Fruit fly (Drosophila melanogaster) whole organism, embryonic: Measurements from ENCODE around the gene UBL3.
A peak's percentile ranks its signal among the peaks of the same experiment; 100 is the strongest.

Source experiments
- ATbp ChIP-seq: fragments of 200-800 bp; sonication (Bioruptor generic); optimal IDR thresholded peaks from 2 replicates; lab custom pipeline; 2017; ENCODE audit warnings: missing biosample characterization, mild to moderate bottlenecking, missing genetic modification characterization, missing genetic modification reagents
- Atf3 ChIP-seq: fragments of 200-800 bp; sonication (Bioruptor generic); optimal IDR thresholded peaks from 3 replicates; lab custom pipeline; 2016; ENCODE audit warnings: missing biosample characterization, missing genetic modification characterization
- CG1024 ChIP-seq: fragments of 200-800 bp; sonication (Bioruptor generic); IDR thresholded peaks from 2 replicates; pipeline ENCODE4 v1.3.6; 2022; ENCODE audit warnings: missing biosample characterization, missing genetic modification characterization
- CG11723 ChIP-seq: fragments of 200-800 bp; sonication (Bioruptor generic); optimal IDR thresholded peaks from 2 replicates; lab custom pipeline; 2017; ENCODE audit warnings: missing biosample characterization, mild to moderate bottlenecking, missing genetic modification characterization
- CG12104 ChIP-seq: fragments of 200-800 bp; sonication (Bioruptor generic); optimal IDR thresholded peaks from 3 replicates; lab custom pipeline; 2016; ENCODE audit warnings: missing biosample characterization, missing genetic modification characterization
- CG1233 ChIP-seq: fragments of 200-800 bp; sonication (Bioruptor generic); optimal IDR thresholded peaks from 4 replicates; lab custom pipeline; 2018; ENCODE audit warnings: missing biosample characterization, mild to moderate bottlenecking, missing genetic modification characterization
- CG13296 ChIP-seq: fragments of 200-800 bp; sonication (Bioruptor generic); optimal IDR thresholded peaks from 3 replicates; lab custom pipeline; 2018; ENCODE audit warnings: missing biosample characterization, mild to moderate bottlenecking, missing genetic modification characterization
- CG14441 ChIP-seq: fragments of 200-800 bp; sonication (Bioruptor generic); IDR thresholded peaks from 2 replicates; pipeline ENCODE4 v1.3.6; 2022; ENCODE audit warnings: missing biosample characterization, missing genetic modification characterization
- CG1647 ChIP-seq: fragments of 200-800 bp; sonication (Bioruptor generic); optimal IDR thresholded peaks from 3 replicates; lab custom pipeline; 2016; ENCODE audit warnings: missing biosample characterization, missing genetic modification characterization
- CG17359 ChIP-seq: fragments of 200-800 bp; sonication (Bioruptor generic); optimal IDR thresholded peaks from 3 replicates; lab custom pipeline; 2018; ENCODE audit warnings: missing biosample characterization, mild to moderate bottlenecking, missing genetic modification characterization, moderate library complexity
- CG17568 ChIP-seq: fragments of 200-800 bp; sonication (Bioruptor generic); optimal IDR thresholded peaks from 2 replicates; lab custom pipeline; 2018; ENCODE audit warnings: missing biosample characterization, mild to moderate bottlenecking, missing genetic modification characterization, moderate library complexity
- CG2129 ChIP-seq: fragments of 200-800 bp; sonication (Bioruptor generic); IDR thresholded peaks from 2 replicates; pipeline ENCODE4 v1.3.6; 2022; ENCODE audit warnings: missing biosample characterization, missing genetic modification characterization; ENCODE audit not compliant: partially characterized antibody
- CG2678 ChIP-seq: fragments of 200-800 bp; sonication (Bioruptor generic); optimal IDR thresholded peaks from 3 replicates; lab custom pipeline; 2019; ENCODE audit warnings: missing biosample characterization, mild to moderate bottlenecking, missing genetic modification characterization, moderate library complexity
- CG3065 ChIP-seq: fragments of 200-800 bp; sonication (Bioruptor generic); optimal IDR thresholded peaks from 2 replicates; lab custom pipeline; 2016; ENCODE audit warnings: missing biosample characterization, missing genetic modification characterization
- CG3163 ChIP-seq: fragments of 200-800 bp; sonication (Bioruptor generic); optimal IDR thresholded peaks from 3 replicates; lab custom pipeline; 2016; ENCODE audit warnings: missing biosample characterization, missing genetic modification characterization
- CG34224 ChIP-seq: fragments of 200-800 bp; sonication (Bioruptor generic); IDR thresholded peaks from 3 replicates; pipeline ENCODE4 v1.3.6; 2022; ENCODE audit warnings: missing biosample characterization, missing genetic modification characterization; ENCODE audit not compliant: partially characterized antibody
- CG3726 ChIP-seq: fragments of 200-800 bp; sonication (Bioruptor generic); IDR thresholded peaks from 3 replicates; pipeline ENCODE4, ENCODE4 v1.3.6; 2022; ENCODE audit warnings: missing biosample characterization, missing genetic modification characterization
- CG3838 ChIP-seq: fragments of 200-800 bp; sonication (Bioruptor generic); optimal IDR thresholded peaks from 3 replicates; lab custom pipeline; 2016; ENCODE audit warnings: missing biosample characterization, missing genetic modification characterization
- CG5245 ChIP-seq: fragments of 200-800 bp; sonication (Bioruptor generic); optimal IDR thresholded peaks from 3 replicates; lab custom pipeline; 2016; ENCODE audit warnings: missing biosample characterization, missing genetic modification characterization
- CG6791 ChIP-seq: fragments of 200-800 bp; sonication (Bioruptor generic); IDR thresholded peaks from 3 replicates; pipeline ENCODE4 v1.3.6; 2022; ENCODE audit warnings: missing biosample characterization, missing genetic modification characterization; ENCODE audit not compliant: partially characterized antibody
- CG6854 ChIP-seq: fragments of 200-800 bp; sonication (Bioruptor generic); optimal IDR thresholded peaks from 3 replicates; lab custom pipeline; 2017; ENCODE audit warnings: missing biosample characterization, mild to moderate bottlenecking, missing genetic modification characterization
- CG7357 ChIP-seq: fragments of 200-800 bp; sonication (Bioruptor generic); IDR thresholded peaks from 3 replicates; pipeline ENCODE4 v1.3.6; 2022; ENCODE audit warnings: missing biosample characterization, missing genetic modification characterization
- CG7786 ChIP-seq: fragments of 200-800 bp; sonication (Bioruptor generic); optimal IDR thresholded peaks from 2 replicates; lab custom pipeline; 2016; ENCODE audit warnings: missing biosample characterization, missing genetic modification characterization
- CG8281 ChIP-seq: fragments of 200-800 bp; sonication (Bioruptor generic); optimal IDR thresholded peaks from 2 replicates; lab custom pipeline; 2018; ENCODE audit warnings: missing biosample characterization, mild to moderate bottlenecking, missing genetic modification characterization, moderate library complexity
- CG9876 ChIP-seq: fragments of 200-800 bp; sonication (Bioruptor generic); optimal IDR thresholded peaks from 2 replicates; lab custom pipeline; 2016; ENCODE audit warnings: missing biosample characterization, missing genetic modification characterization
- CG9932 ChIP-seq: fragments of 200-800 bp; sonication (Bioruptor generic); IDR thresholded peaks from 2 replicates; pipeline ENCODE4 v1.3.6; 2022; ENCODE audit warnings: missing biosample characterization, missing genetic modification characterization
- CkIIα-i1 ChIP-seq: fragments of 200-800 bp; sonication (Bioruptor generic); IDR thresholded peaks from 2 replicates; pipeline ENCODE4 v1.3.6; 2022; ENCODE audit warnings: missing biosample characterization, missing genetic modification characterization
- D19A ChIP-seq: fragments of 200-800 bp; optimal IDR thresholded peaks from 3 replicates; lab custom pipeline; 2019; ENCODE audit warnings: missing biosample characterization, mild to moderate bottlenecking, missing genetic modification characterization, moderate library complexity
- Dp ChIP-seq: fragments of 200-800 bp; sonication (Bioruptor generic); optimal IDR thresholded peaks from 2 replicates; lab custom pipeline; 2018; ENCODE audit warnings: missing biosample characterization, mild to moderate bottlenecking, missing genetic modification characterization, moderate library complexity
- HmgZ ChIP-seq: fragments of 200-800 bp; sonication (Bioruptor generic); optimal IDR thresholded peaks from 2 replicates; lab custom pipeline; 2018; ENCODE audit warnings: missing biosample characterization, mild to moderate bottlenecking, missing genetic modification characterization
- MTF-1 ChIP-seq: fragments of 200-800 bp; sonication (Bioruptor generic); optimal IDR thresholded peaks from 2 replicates; lab custom pipeline; 2018; ENCODE audit warnings: missing biosample characterization, mild to moderate bottlenecking, missing genetic modification characterization, borderline replicate concordance
- Max ChIP-seq: fragments of 200-800 bp; sonication (Bioruptor generic); optimal IDR thresholded peaks from 2 replicates; lab custom pipeline; 2016; ENCODE audit warnings: missing biosample characterization, mild to moderate bottlenecking, missing genetic modification characterization
- Neu2 ChIP-seq: fragments of 200-800 bp; sonication (Bioruptor generic); optimal IDR thresholded peaks from 3 replicates; lab custom pipeline; 2016; ENCODE audit warnings: missing biosample characterization, missing genetic modification characterization, borderline replicate concordance
- al ChIP-seq: fragments of 200-800 bp; sonication (Bioruptor generic); IDR thresholded peaks from 2 replicates; pipeline ENCODE4 v1.3.6; 2022; ENCODE audit warnings: missing biosample characterization, missing genetic modification characterization
- ara ChIP-seq: fragments of 200-800 bp; sonication (Bioruptor generic); IDR thresholded peaks from 2 replicates; pipeline ENCODE4 v1.3.6; 2022; ENCODE audit warnings: missing biosample characterization, missing genetic modification characterization
- ase ChIP-seq: fragments of 200-800 bp; sonication (Bioruptor generic); IDR thresholded peaks from 3 replicates; pipeline ENCODE4 v1.3.6; 2022; ENCODE audit warnings: missing biosample characterization, missing genetic modification characterization
- dati ChIP-seq: fragments of 200-800 bp; sonication (Bioruptor generic); IDR thresholded peaks from 2 replicates; pipeline ENCODE4 v1.3.6; 2022; ENCODE audit warnings: missing biosample characterization, missing genetic modification characterization
- esg ChIP-seq: fragments of 200-800 bp; sonication (Bioruptor generic); conservative IDR thresholded peaks from 2 replicates; pipeline ENCODE4 v1.3.6; 2022; ENCODE audit warnings: missing biosample characterization, missing genetic modification characterization
- fd3F ChIP-seq: fragments of 200-800 bp; sonication (Bioruptor generic); optimal IDR thresholded peaks from 2 replicates; lab custom pipeline; 2018; ENCODE audit warnings: missing biosample characterization, mild to moderate bottlenecking, missing genetic modification characterization, moderate library complexity
- fru ChIP-seq: fragments of >200 bp; optimal IDR thresholded peaks from 2 replicates; lab custom pipeline; 2017
- hth ChIP-seq: fragments of >200 bp; optimal IDR thresholded peaks from 2 replicates; lab custom pipeline; 2017; ENCODE audit warnings: inconsistent platforms
- mld ChIP-seq: fragments of 200-800 bp; sonication (Bioruptor generic); IDR thresholded peaks from 3 replicates; pipeline ENCODE4 v1.3.6; 2022; ENCODE audit warnings: missing biosample characterization, missing genetic modification characterization; ENCODE audit not compliant: partially characterized antibody
- row ChIP-seq: fragments of 200-800 bp; sonication (Bioruptor generic); IDR thresholded peaks from 3 replicates; pipeline ENCODE4 v1.3.6; 2022; ENCODE audit warnings: missing biosample characterization, missing genetic modification characterization
- sc ChIP-seq, 3 experiments: fragments of >200 bp in 2 of 3; fragments of 200-800 bp in 1 of 3; sonication (Bioruptor generic) in 1 of 3; optimal IDR thresholded peaks; 2 replicates in 2 of 3; 3 replicates in 1 of 3; lab custom pipeline; 2017; ENCODE audit warnings: mild to moderate bottlenecking in 1 of 3, missing biosample characterization in 1 of 3, missing genetic modification characterization in 1 of 3, missing genetic modification reagents in 1 of 3
- sna ChIP-seq: fragments of 200-800 bp; sonication (Bioruptor generic); IDR thresholded peaks from 2 replicates; pipeline ENCODE4 v1.3.6; 2022; ENCODE audit warnings: missing biosample characterization, missing genetic modification characterization; ENCODE audit not compliant: partially characterized antibody
- tin ChIP-seq: fragments of 200-800 bp; sonication (Bioruptor generic); optimal IDR thresholded peaks from 3 replicates; lab custom pipeline; 2016; ENCODE audit warnings: missing biosample characterization, missing genetic modification characterization
- tio ChIP-seq: fragments of 200-800 bp; sonication (Bioruptor generic); optimal IDR thresholded peaks from 2 replicates; lab custom pipeline; 2017; ENCODE audit warnings: missing biosample characterization, missing genetic modification characterization, inconsistent platforms
- tup ChIP-seq: fragments of 200-800 bp; sonication (Bioruptor generic); optimal IDR thresholded peaks from 2 replicates; lab custom pipeline; 2016; ENCODE audit warnings: missing biosample characterization, mild to moderate bottlenecking, missing genetic modification characterization, moderate library complexity
- usp ChIP-seq: fragments of >200 bp; optimal IDR thresholded peaks from 2 replicates; lab custom pipeline; 2017; ENCODE audit warnings: missing biosample characterization, missing genetic modification characterization
- wek ChIP-seq: fragments of 200-800 bp; sonication (Bioruptor generic); optimal IDR thresholded peaks from 3 replicates; lab custom pipeline; 2018; ENCODE audit warnings: missing biosample characterization, mild to moderate bottlenecking, missing genetic modification characterization, moderate library complexity
- zfh1 ChIP-seq: fragments of 200-800 bp; sonication (Bioruptor generic); IDR thresholded peaks from 3 replicates; pipeline ENCODE4 v1.3.6; 2022; ENCODE audit warnings: missing biosample characterization, missing genetic modification characterization

UBL3 gene

dm6 chrX:15844139-15844538 is 8.8 kb downstream of the UBL3 start, which contains the start of the genes ArgRS and CG8578 (continued):
- TF ChIP-seq CG3838, result no peak
- TF ChIP-seq al (GFP tag; lab: Robert Waterston, UW), result peak; percentile 32; the same call in 1 of the 2 replicates
- TF ChIP-seq hth (lab: Kevin White, UChicago), result no peak
- TF ChIP-seq fru (lab: Kevin White, UChicago), result no peak
- no peak for TF ChIP-seq CG5245
- no peak for TF ChIP-seq CG1647 (GFP tag; lab: Kevin White, UChicago)
- peak; percentile 66; the same call in 2 of the 3 replicates for TF ChIP-seq CG6791
- peak; percentile 71 for TF ChIP-seq CG1233 (GFP tag; lab: Kevin White, UChicago)
- peak; percentile 55; the same call in 1 of the 3 replicates for TF ChIP-seq mld
- no peak for TF ChIP-seq CG2678
- TF ChIP-seq CG12104 (GFP tag; lab: Kevin White, UChicago), result no peak
- TF ChIP-seq CG34224, result no peak; the same call in none of the 3 replicates
- TF ChIP-seq CG3726 (GFP tag; lab: Robert Waterston, UW), result no peak
- no peak for TF ChIP-seq CG13296 (GFP tag; lab: Kevin White, UChicago)
- TF ChIP-seq sna (GFP tag; lab: Robert Waterston, UW), result peak; percentile 77
- TF ChIP-seq ase (GFP tag; lab: Robert Waterston, UW), result peak; percentile 55; the same call in 2 of the 3 replicates
- TF ChIP-seq CG6854 (GFP tag; lab: Kevin White, UChicago), result no peak
- peak; percentile 43; the same call in 1 of the 2 replicates for TF ChIP-seq ara (GFP tag; lab: Robert Waterston, UW)
- no peak for TF ChIP-seq Neu2 (GFP tag; lab: Kevin White, UChicago)
- no peak for TF ChIP-seq CG17359 (tag; lab: Kevin White, UChicago)
- TF ChIP-seq CG17568 (GFP tag; lab: Kevin White, UChicago), result no peak
- TF ChIP-seq CG3163 (GFP tag; lab: Kevin White, UChicago), result peak; percentile 40
- TF ChIP-seq CG7786 (GFP tag; lab: Kevin White, UChicago), result peak; percentile 43
- no peak for TF ChIP-seq usp (GFP tag; lab: Kevin White, UChicago)
- peak; percentile 89 for TF ChIP-seq row (GFP tag; lab: Robert Waterston, UW)
- peak; percentile 57; the same call in 1 of the 3 replicates for TF ChIP-seq zfh1 (GFP tag; lab: Robert Waterston, UW)
- TF ChIP-seq CG3065, result no peak
- no peak for TF ChIP-seq CG9932 (GFP tag; lab: Robert Waterston, UW)
- no peak for TF ChIP-seq dati
- TF ChIP-seq esg, result no peak
- peak; percentile 24 for TF ChIP-seq tin
- no peak for TF ChIP-seq CG8281 (tag; lab: Kevin White, UChicago)
- TF ChIP-seq CG2129, result peak; percentile 26; the same call in 1 of the 2 replicates
- TF ChIP-seq D19A (tag; lab: Kevin White, UChicago), result no peak
- TF ChIP-seq HmgZ (tag; lab: Kevin White, UChicago), result no peak
- TF ChIP-seq tio (GFP tag; lab: Kevin White, UChicago), result no peak
- no peak for TF ChIP-seq ATbp (GFP tag; lab: Kevin White, UChicago)
- TF ChIP-seq CG9876, result peak; percentile 3
- no peak for TF ChIP-seq MTF-1 (GFP tag; lab: Kevin White, UChicago)
- TF ChIP-seq CG11723 (GFP tag; lab: Kevin White, UChicago), result no peak
- TF ChIP-seq CG14441, result peak; percentile 71
- TF ChIP-seq wek (GFP tag; lab: Kevin White, UChicago), result no peak
- TF ChIP-seq fd3F, result no peak
- TF ChIP-seq CG1024 (GFP tag; lab: Robert Waterston, UW), result 0 out of 2 replicates have a peak, but pooled peaks have one; percentile 34
- TF ChIP-seq sc (optimal IDR thresholded peaks at IDR 0.05; lab: Kevin White, UChicago), result no peak
- TF ChIP-seq sc (GFP tag; optimal IDR thresholded peaks at IDR 0.05; lab: Kevin White, UChicago), result no peak
- peak; percentile 39 for TF ChIP-seq Max
- no peak for TF ChIP-seq CkIIα-i1 (GFP tag; lab: Robert Waterston, UW)
- peak; percentile 98 for TF ChIP-seq CG7357 (GFP tag; lab: Robert Waterston, UW)
- no peak for TF ChIP-seq tup (GFP tag; lab: Kevin White, UChicago)
- peak; percentile 22 for TF ChIP-seq Dp (GFP tag; lab: Kevin White, UChicago)
- peak; percentile 66 for TF ChIP-seq Atf3 (GFP tag; lab: Kevin White, UChicago)
